Fruit fly (Drosophila melanogaster) whole organism, embryonic: ENCODE results near the gene CG5157.

Experiments used
- Abd-B ChIP-seq: fragments of 200-800 bp; sonication (Bioruptor generic); optimal IDR thresholded peaks from 2 replicates; lab custom pipeline; 2018; ENCODE audit warnings: missing biosample characterization, mild to moderate bottlenecking, missing genetic modification characterization, moderate library complexity
- Ada2b ChIP-seq: fragments of 200-800 bp; sonication (Bioruptor generic); IDR thresholded peaks from 2 replicates; pipeline ENCODE4 v1.3.6; 2022; ENCODE audit warnings: missing biosample characterization, missing genetic modification characterization
- Antp ChIP-seq: fragments of 200-800 bp; sonication (Bioruptor generic); optimal IDR thresholded peaks from 3 replicates; lab custom pipeline; 2016; ENCODE audit warnings: missing biosample characterization, missing genetic modification characterization
- Atf6 ChIP-seq: fragments of 200-800 bp; sonication (Bioruptor generic); IDR thresholded peaks from 2 replicates; pipeline ENCODE4 v1.3.6; 2022; ENCODE audit warnings: missing biosample characterization, missing genetic modification characterization
- CG13775 ChIP-seq: fragments of 200-800 bp; sonication (Bioruptor generic); optimal IDR thresholded peaks from 3 replicates; lab custom pipeline; 2017; ENCODE audit warnings: missing biosample characterization, mild to moderate bottlenecking, missing genetic modification characterization
- CG1529 ChIP-seq: fragments of 200-800 bp; sonication (Bioruptor generic); optimal IDR thresholded peaks from 3 replicates; lab custom pipeline; 2018; ENCODE audit warnings: missing biosample characterization, missing genetic modification characterization
- CG16779 ChIP-seq: fragments of 200-800 bp; sonication (Bioruptor generic); IDR thresholded peaks from 2 replicates; pipeline ENCODE4 v1.3.6; 2022; ENCODE audit warnings: missing biosample characterization, missing genetic modification characterization
- CG16815 ChIP-seq: fragments of 200-800 bp; sonication (Bioruptor generic); optimal IDR thresholded peaks from 3 replicates; lab custom pipeline; 2017; ENCODE audit warnings: missing biosample characterization, mild to moderate bottlenecking, missing genetic modification characterization
- CG17568 ChIP-seq: fragments of 200-800 bp; sonication (Bioruptor generic); optimal IDR thresholded peaks from 2 replicates; lab custom pipeline; 2018; ENCODE audit warnings: missing biosample characterization, mild to moderate bottlenecking, missing genetic modification characterization, moderate library complexity
- CG17802 ChIP-seq: fragments of 200-800 bp; sonication (Bioruptor generic); optimal IDR thresholded peaks from 2 replicates; lab custom pipeline; 2018; ENCODE audit warnings: missing biosample characterization, mild to moderate bottlenecking, missing genetic modification characterization, moderate library complexity
- CG17912 ChIP-seq: fragments of 200-800 bp; sonication (Bioruptor generic); optimal IDR thresholded peaks from 2 replicates; lab custom pipeline; 2018; ENCODE audit warnings: missing biosample characterization, mild to moderate bottlenecking, missing genetic modification characterization
- CG1832 ChIP-seq: fragments of 200-800 bp; sonication (Bioruptor generic); optimal IDR thresholded peaks from 2 replicates; lab custom pipeline; 2017; ENCODE audit warnings: missing biosample characterization, mild to moderate bottlenecking, missing genetic modification characterization, inconsistent platforms
- CG2889 ChIP-seq: fragments of 200-800 bp; sonication (Bioruptor generic); IDR thresholded peaks from 3 replicates; pipeline ENCODE4 v1.3.6; 2022; ENCODE audit warnings: missing biosample characterization, missing genetic modification characterization
- CG34422 ChIP-seq: fragments of 200-800 bp; sonication (Bioruptor generic); IDR thresholded peaks from 3 replicates; pipeline ENCODE4 v1.3.6; 2022; ENCODE audit warnings: missing biosample characterization, missing genetic modification characterization
- CG3995 ChIP-seq: fragments of 200-800 bp; sonication (Bioruptor generic); optimal IDR thresholded peaks from 3 replicates; lab custom pipeline; 2016; ENCODE audit warnings: missing biosample characterization, missing genetic modification characterization
- CG6683 ChIP-seq: fragments of 200-800 bp; sonication (Bioruptor generic); optimal IDR thresholded peaks from 2 replicates; lab custom pipeline; 2017; ENCODE audit warnings: missing biosample characterization, mild to moderate bottlenecking, missing genetic modification characterization, missing genetic modification reagents
- CG8388 ChIP-seq: fragments of 200-800 bp; sonication (Bioruptor generic); optimal IDR thresholded peaks from 2 replicates; lab custom pipeline; 2019; ENCODE audit warnings: missing biosample characterization, mild to moderate bottlenecking, missing genetic modification characterization, moderate library complexity
- CG8944 ChIP-seq: fragments of 200-800 bp; sonication (Bioruptor generic); optimal IDR thresholded peaks from 3 replicates; lab custom pipeline; 2016; ENCODE audit warnings: missing biosample characterization, missing genetic modification characterization
- CG9817 ChIP-seq: fragments of 200-800 bp; sonication (Bioruptor generic); optimal IDR thresholded peaks from 2 replicates; lab custom pipeline; 2018; ENCODE audit warnings: missing biosample characterization, mild to moderate bottlenecking, missing genetic modification characterization, moderate library complexity
- CkIIα-i1 ChIP-seq: fragments of 200-800 bp; sonication (Bioruptor generic); IDR thresholded peaks from 2 replicates; pipeline ENCODE4 v1.3.6; 2022; ENCODE audit warnings: missing biosample characterization, missing genetic modification characterization
- Eip74EF ChIP-seq, 2 experiments: fragments of 200-800 bp in 1 of 2; fragments of >200 bp in 1 of 2; sonication (Bioruptor generic) in 1 of 2; optimal IDR thresholded peaks; 2 replicates each; lab custom pipeline; 2017 to 2019; ENCODE audit warnings: missing biosample characterization in 2 of 2, missing genetic modification characterization in 2 of 2, mild to moderate bottlenecking in 1 of 2, moderate library complexity in 1 of 2
- Gug ChIP-seq: fragments of 200-800 bp; sonication (Bioruptor generic); IDR thresholded peaks from 4 replicates; pipeline ENCODE4 v1.3.6; 2022; ENCODE audit warnings: missing biosample characterization, missing genetic modification characterization
- HLH4C ChIP-seq: fragments of 200-800 bp; sonication (Bioruptor generic); IDR thresholded peaks from 3 replicates; pipeline ENCODE4 v1.3.6; 2022; ENCODE audit warnings: missing biosample characterization, missing genetic modification characterization; ENCODE audit not compliant: partially characterized antibody
- Hmx ChIP-seq: fragments of 200-800 bp; sonication (Bioruptor generic); optimal IDR thresholded peaks from 2 replicates; lab custom pipeline; 2016; ENCODE audit warnings: missing biosample characterization, missing genetic modification characterization
- Lim3 ChIP-seq: fragments of 200-800 bp; sonication (Bioruptor generic); IDR thresholded peaks from 2 replicates; pipeline ENCODE4 v1.3.6; 2022; ENCODE audit warnings: missing biosample characterization, missing genetic modification characterization
- MESR4 ChIP-seq: fragments of 200-800 bp; sonication (Bioruptor generic); optimal IDR thresholded peaks from 2 replicates; lab custom pipeline; 2018; ENCODE audit warnings: missing biosample characterization, mild to moderate bottlenecking, missing genetic modification characterization, moderate library complexity
- MTF-1 ChIP-seq: fragments of 200-800 bp; sonication (Bioruptor generic); optimal IDR thresholded peaks from 2 replicates; lab custom pipeline; 2018; ENCODE audit warnings: missing biosample characterization, mild to moderate bottlenecking, missing genetic modification characterization, borderline replicate concordance
- Neu2 ChIP-seq: fragments of 200-800 bp; sonication (Bioruptor generic); optimal IDR thresholded peaks from 3 replicates; lab custom pipeline; 2016; ENCODE audit warnings: missing biosample characterization, missing genetic modification characterization, borderline replicate concordance
- Nf-YB ChIP-seq: fragments of 200-800 bp; sonication (Bioruptor generic); optimal IDR thresholded peaks from 3 replicates; lab custom pipeline; 2019; ENCODE audit warnings: missing biosample characterization, mild to moderate bottlenecking, missing genetic modification characterization, moderate library complexity
- TFAM ChIP-seq: fragments of 200-800 bp; sonication (Bioruptor generic); optimal IDR thresholded peaks from 2 replicates; lab custom pipeline; 2017; ENCODE audit warnings: missing biosample characterization, missing genetic modification characterization, inconsistent platforms
- ash1 ChIP-seq: fragments of 200-800 bp; sonication (Bioruptor generic); optimal IDR thresholded peaks from 2 replicates; lab custom pipeline; 2018; ENCODE audit warnings: missing biosample characterization, mild to moderate bottlenecking, missing genetic modification characterization
- bsh ChIP-seq, 2 experiments: fragments of 200-800 bp; sonication (Bioruptor generic); optimal IDR thresholded peaks; 2 replicates each; lab custom pipeline; 2017 to 2018; ENCODE audit warnings: mild to moderate bottlenecking in 2 of 2, missing biosample characterization in 2 of 2, missing genetic modification characterization in 2 of 2, moderate library complexity in 1 of 2
- cad ChIP-seq: fragments of >200 bp; optimal IDR thresholded peaks from 2 replicates; lab custom pipeline; 2017; ENCODE audit warnings: missing biosample characterization, missing genetic modification characterization
- dmrt99B ChIP-seq: fragments of 200-800 bp; sonication (Bioruptor generic); optimal IDR thresholded peaks from 2 replicates; lab custom pipeline; 2018; ENCODE audit warnings: missing biosample characterization, mild to moderate bottlenecking, missing genetic modification characterization, moderate library complexity
- emc ChIP-seq: fragments of 200-800 bp; sonication (Bioruptor generic); optimal IDR thresholded peaks from 2 replicates; lab custom pipeline; 2016; ENCODE audit warnings: missing biosample characterization, missing genetic modification characterization
- ewg ChIP-seq: fragments of 200-800 bp; sonication (Bioruptor generic); optimal IDR thresholded peaks from 3 replicates; lab custom pipeline; 2017; ENCODE audit warnings: mild to moderate bottlenecking, missing biosample characterization, missing genetic modification reagents, missing genetic modification characterization
- fd102C ChIP-seq: fragments of 200-800 bp; sonication (Bioruptor generic); optimal IDR thresholded peaks from 2 replicates; lab custom pipeline; 2018; ENCODE audit warnings: missing biosample characterization, mild to moderate bottlenecking, missing genetic modification characterization, moderate library complexity
- fu2 ChIP-seq: fragments of 200-800 bp; sonication (Bioruptor generic); optimal IDR thresholded peaks from 2 replicates; lab custom pipeline; 2016; ENCODE audit warnings: missing biosample characterization, missing genetic modification characterization
- hbn ChIP-seq: fragments of 200-800 bp; sonication (Bioruptor generic); IDR thresholded peaks from 2 replicates; pipeline ENCODE4 v1.3.6; 2022; ENCODE audit warnings: missing biosample characterization, missing genetic modification characterization; ENCODE audit not compliant: partially characterized antibody
- knrl ChIP-seq: fragments of 200-800 bp; sonication (Bioruptor generic); IDR thresholded peaks from 3 replicates; pipeline ENCODE4 v1.3.6; 2022; ENCODE audit warnings: missing biosample characterization, missing genetic modification characterization; ENCODE audit not compliant: partially characterized antibody
- lilli ChIP-seq: fragments of 200-800 bp; sonication (Bioruptor generic); optimal IDR thresholded peaks from 3 replicates; lab custom pipeline; 2016; ENCODE audit warnings: missing biosample characterization, missing genetic modification characterization
- lmd ChIP-seq: fragments of 200-800 bp; sonication (Bioruptor generic); IDR thresholded peaks from 2 replicates; pipeline ENCODE4 v1.3.6; 2022; ENCODE audit warnings: missing biosample characterization, missing genetic modification characterization
- scrt ChIP-seq: fragments of 200-800 bp; sonication (Bioruptor generic); optimal IDR thresholded peaks from 2 replicates; lab custom pipeline; 2018; ENCODE audit warnings: missing biosample characterization, mild to moderate bottlenecking, missing genetic modification characterization, moderate library complexity
- tna ChIP-seq: fragments of 200-800 bp; sonication (Bioruptor generic); IDR thresholded peaks from 2 replicates; pipeline ENCODE4 v1.3.6; 2022; ENCODE audit warnings: missing biosample characterization, missing genetic modification characterization; ENCODE audit not compliant: partially characterized antibody
- ttk ChIP-seq: fragments of 200-800 bp; sonication (Bioruptor generic); IDR thresholded peaks from 2 replicates; pipeline ENCODE4 v2.1.2; 2022; ENCODE audit warnings: missing biosample characterization, missing genetic modification characterization
- tup ChIP-seq: fragments of 200-800 bp; sonication (Bioruptor generic); optimal IDR thresholded peaks from 2 replicates; lab custom pipeline; 2016; ENCODE audit warnings: missing biosample characterization, mild to moderate bottlenecking, missing genetic modification characterization, moderate library complexity
- usp ChIP-seq: fragments of >200 bp; optimal IDR thresholded peaks from 2 replicates; lab custom pipeline; 2017; ENCODE audit warnings: missing biosample characterization, missing genetic modification characterization
- wdn ChIP-seq: fragments of 200-800 bp; sonication (Bioruptor generic); IDR thresholded peaks from 2 replicates; pipeline ENCODE4 v1.3.6; 2022; ENCODE audit warnings: missing biosample characterization, missing genetic modification characterization

CG5157 gene

DNA sequence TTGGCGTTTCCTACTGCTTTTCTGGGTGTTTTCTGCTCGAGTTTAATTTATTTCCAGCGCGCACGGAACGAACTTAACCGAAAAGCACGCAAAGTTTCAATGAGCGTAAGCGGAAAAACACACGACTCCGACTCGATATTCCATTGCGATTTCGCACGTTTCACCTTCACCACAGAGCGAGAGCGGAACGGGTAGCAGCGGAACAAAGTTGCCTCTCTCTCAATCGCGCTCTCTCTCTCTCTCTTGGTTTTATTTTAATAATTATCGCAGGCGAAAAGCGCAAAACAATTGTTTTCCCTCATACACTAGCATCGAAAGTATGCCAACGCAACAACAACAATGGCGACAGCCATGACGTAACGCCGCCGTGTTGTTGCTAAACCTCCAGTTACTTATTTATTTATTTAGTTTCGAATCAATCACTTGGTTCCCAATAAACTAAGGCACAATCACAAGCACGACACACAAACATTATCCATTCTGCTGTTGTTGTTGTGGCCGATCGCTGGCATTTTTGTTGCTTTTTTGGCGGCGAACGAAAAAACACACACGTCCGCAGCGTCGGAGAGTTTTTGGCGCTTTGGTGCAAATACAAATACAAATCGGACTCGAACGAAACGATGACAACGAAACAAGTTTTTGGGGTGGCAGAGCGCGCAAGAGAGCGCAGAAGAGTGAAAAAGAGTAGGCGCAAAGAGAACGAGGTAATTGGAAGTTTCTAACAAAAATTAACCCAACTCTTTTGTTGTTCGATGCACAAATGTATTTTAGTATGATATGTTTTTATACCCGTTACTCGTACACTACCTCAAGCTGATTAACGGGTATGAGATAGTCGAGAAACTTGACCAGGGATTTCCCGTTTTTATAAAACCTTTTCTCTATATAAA is 26.7 kb upstream of the CG5157 start, which contains the start of gene CG5151 (continued):
- TF ChIP-seq CG9817 (tag; lab: Kevin White, UChicago) (no peak), Eip74EF (GFP tag; optimal IDR thresholded peaks at IDR 0.05; lab: Kevin White, UChicago) (no peak), tup (GFP tag; lab: Kevin White, UChicago) (no peak), Atf6 (GFP tag; lab: Robert Waterston, UW) (0 out of 2 replicates have a peak, but pooled peaks have one; percentile 29), wdn (GFP tag; lab: Robert Waterston, UW) (peak; percentile 33; the same call in 1 of the 2 replicates), CG1529 (no peak), cad (GFP tag; lab: Kevin White, UChicago) (no peak), ash1 (GFP tag; lab: Kevin White, UChicago) (no peak), TFAM (GFP tag; lab: Kevin White, UChicago) (no peak), CG13775 (GFP tag; lab: Kevin White, UChicago) (no peak), CG17568 (GFP tag; lab: Kevin White, UChicago) (peak; percentile 20), Antp (GFP tag; lab: Kevin White, UChicago) (no peak), ttk (no peak), Abd-B (GFP tag; lab: Kevin White, UChicago) (no peak), CG2889 (no peak), MTF-1 (GFP tag; lab: Kevin White, UChicago) (peak; percentile 38), lmd (GFP tag; lab: Robert Waterston, UW) (no peak), lilli (no peak), fu2 (no peak), Hmx (GFP tag; lab: Kevin White, UChicago) (no peak), Nf-YB (GFP tag; lab: Kevin White, UChicago) (no peak), scrt (GFP tag; lab: Kevin White, UChicago) (peak; percentile 18), dmrt99B (tag; lab: Kevin White, UChicago) (no peak), CG34422 (GFP tag; lab: Robert Waterston, UW) (peak; percentile 21; the same call in 1 of the 3 replicates), CG8388 (GFP tag; lab: Kevin White, UChicago) (no peak), HLH4C (GFP tag; lab: Robert Waterston, UW) (peak; percentile 97), tna (GFP tag; lab: Robert Waterston, UW) (peak; percentile 96), CG16779 (GFP tag; lab: Robert Waterston, UW) (no peak), ewg (GFP tag; lab: Kevin White, UChicago) (no peak), fd102C (GFP tag; lab: Kevin White, UChicago) (no peak), CkIIα-i1 (GFP tag; lab: Robert Waterston, UW) (no peak), hbn (GFP tag; lab: Robert Waterston, UW) (no peak), emc (GFP tag; lab: Kevin White, UChicago) (no peak), Ada2b (GFP tag; lab: Robert Waterston, UW) (no peak), knrl (no peak; the same call in 2 of the 3 replicates), CG3995 (GFP tag; lab: Kevin White, UChicago) (no peak), CG16815 (GFP tag; lab: Kevin White, UChicago) (no peak), CG6683 (GFP tag; lab: Kevin White, UChicago) (no peak), bsh (GFP tag; optimal IDR thresholded peaks at IDR 0.05; lab: Kevin White, UChicago) (peak in 1 of 2 experiments; percentile 59), usp (GFP tag; lab: Kevin White, UChicago) (no peak), Neu2 (no peak), CG17912 (no peak), CG1832 (GFP tag; lab: Kevin White, UChicago) (no peak), Gug (GFP tag; lab: Robert Waterston, UW) (no peak), CG8944 (GFP tag; lab: Kevin White, UChicago) (no peak), Lim3 (GFP tag; lab: Robert Waterston, UW) (no peak), MESR4 (GFP tag; lab: Kevin White, UChicago) (no peak), CG17802 (tag; lab: Kevin White, UChicago) (no peak)
